Fruit fly (Drosophila melanogaster): ENCODE results near the gene CG45101.

The CG45101 gene

DNA sequence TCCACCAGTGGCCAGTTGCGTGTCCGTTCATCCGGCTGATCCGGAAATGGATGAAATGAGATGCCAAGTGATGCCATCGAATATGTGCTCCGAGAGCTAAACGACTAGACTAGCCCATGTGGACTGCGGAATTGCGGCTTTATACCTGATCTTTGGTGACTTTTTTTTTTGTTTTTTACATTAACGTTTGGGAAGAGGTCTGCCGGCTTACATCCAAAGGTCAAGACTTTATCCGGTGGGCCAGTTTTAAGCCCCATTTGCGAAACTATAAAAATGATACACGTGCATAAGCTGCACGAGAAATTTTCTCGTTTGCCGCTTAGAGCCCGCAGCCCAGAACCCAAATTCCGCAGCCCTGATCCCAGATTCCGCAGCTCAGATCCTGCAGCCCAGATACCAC is 38.1 kb downstream of the CG45101 start, which contains the start of gene Elo68alpha:
Gene Elo68alpha, minus strand, starts transcription at position 101 of the 400 bp plus-strand sequence.
- no peak for TF ChIP-seq Ets21C (GFP tag; optimal IDR thresholded peaks at IDR 0.05)
- TF ChIP-seq achi (GFP tag; optimal IDR thresholded peaks at IDR 0.05), result no peak
- no peak for TF ChIP-seq esn (GFP tag; optimal IDR thresholded peaks at IDR 0.05)
- TF ChIP-seq fd59A (GFP tag; optimal IDR thresholded peaks at IDR 0.05), result no peak
- no peak for TF ChIP-seq CG11902 (GFP tag; optimal IDR thresholded peaks at IDR 0.05)
- no peak for TF ChIP-seq vri (GFP tag; optimal IDR thresholded peaks at IDR 0.05)
- no peak for TF ChIP-seq CG6163 (GFP tag; IDR thresholded peaks at IDR 0.05)
- TF ChIP-seq CG9139 (GFP tag; optimal IDR thresholded peaks at IDR 0.05), result no peak
- TF ChIP-seq CG6808 (GFP tag; optimal IDR thresholded peaks at IDR 0.05), result no peak

dm6 chr3L:11103773-11104172 is 39.0 kb downstream of the CG45101 start, which contains the start of gene CG32071:
CG32071 (minus strand) TSS chr3L:11103873.
- no peak for TF ChIP-seq ss (GFP tag; optimal IDR thresholded peaks at IDR 0.05)
- TF ChIP-seq Hr4 (GFP tag; optimal IDR thresholded peaks at IDR 0.05), result no peak
- TF ChIP-seq CG6854 (GFP tag; optimal IDR thresholded peaks at IDR 0.05), result no peak
- TF ChIP-seq CG3919 (GFP tag; optimal IDR thresholded peaks at IDR 0.05), result no peak
- TF ChIP-seq esn (GFP tag; optimal IDR thresholded peaks at IDR 0.05), result no peak
- TF ChIP-seq svp (GFP tag), result no peak
- no peak for TF ChIP-seq fkh (GFP tag; optimal IDR thresholded peaks at IDR 0.05)

DNA sequence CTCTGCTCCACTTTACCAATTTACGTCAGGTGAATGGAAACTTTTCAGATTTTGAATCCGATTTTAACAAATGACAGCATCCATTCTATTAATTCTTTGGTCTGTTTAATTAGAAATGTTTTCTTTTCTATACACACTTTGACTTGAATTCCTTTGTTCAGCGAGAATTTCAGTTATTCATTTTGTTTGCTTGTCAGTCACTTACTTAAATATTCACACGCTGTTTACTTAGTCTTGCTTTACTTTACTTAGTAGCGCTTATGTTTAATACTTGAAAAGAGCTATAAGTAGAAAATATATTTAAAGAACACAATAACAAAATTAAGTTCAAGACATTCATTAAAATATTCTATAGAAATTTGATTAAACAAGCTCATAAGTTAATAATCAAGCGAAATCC is 42.6 kb downstream of the CG45101 start, which contains the start of gene CG32073:
Gene CG32073, minus strand, starts transcription at position 151 of the 400 bp plus-strand sequence.
- no peak for TF ChIP-seq CG10669 (GFP tag; optimal IDR thresholded peaks at IDR 0.05)
- no peak for TF ChIP-seq Hr4 (GFP tag; optimal IDR thresholded peaks at IDR 0.05)
- TF ChIP-seq CG10631 (GFP tag; optimal IDR thresholded peaks at IDR 0.05), result no peak

DNA sequence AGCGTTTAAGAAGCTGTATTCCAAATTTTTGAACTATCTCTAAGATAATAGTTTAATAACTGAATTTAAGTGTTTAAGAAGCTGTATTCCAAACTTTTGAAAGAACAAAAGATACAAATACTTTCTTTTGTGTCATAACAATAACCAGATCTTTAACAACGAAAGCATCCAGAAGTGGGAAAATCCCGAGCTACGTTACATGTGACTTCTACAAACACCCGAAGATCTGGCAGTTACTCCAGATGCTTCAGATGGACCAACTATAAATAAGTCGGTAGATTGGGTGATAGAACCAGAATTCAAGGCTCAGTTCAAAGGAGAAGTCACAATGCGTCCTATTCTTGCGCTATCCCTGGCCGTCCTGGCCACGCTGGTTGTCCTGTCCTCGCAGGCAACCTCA is 43.1 kb downstream of the CG45101 start, which contains the start of gene CG12522:
Gene CG12522, plus strand, starts transcription at position 301 of the 400 bp plus-strand sequence.
- TF ChIP-seq dac (GFP tag; optimal IDR thresholded peaks at IDR 0.05), result no peak
- TF ChIP-seq CG4318 (GFP tag; optimal IDR thresholded peaks at IDR 0.05), result no peak
- TF ChIP-seq Eip93F (GFP tag; optimal IDR thresholded peaks at IDR 0.05), result no peak
- TF ChIP-seq fkh (GFP tag; optimal IDR thresholded peaks at IDR 0.05), result no peak
- no peak for TF ChIP-seq CG8119 (GFP tag; IDR thresholded peaks at IDR 0.05)
- TF ChIP-seq cyc (GFP tag; optimal IDR thresholded peaks at IDR 0.05), result no peak
- TF ChIP-seq CG6163 (GFP tag; IDR thresholded peaks at IDR 0.05), result no peak

dm6 chr3L:11109454-11109853 is 44.7 kb downstream of the CG45101 start, which contains the start of the genes CG34012 and emei:
CG34012 (minus strand) TSS chr3L:11109505.
emei (plus strand) TSS chr3L:11109690.
- TF ChIP-seq Sox14 (GFP tag; optimal IDR thresholded peaks at IDR 0.05), result peak; percentile 6
- no peak for TF ChIP-seq Hr4 (GFP tag; optimal IDR thresholded peaks at IDR 0.05)
- no peak for TF ChIP-seq net (GFP tag; optimal IDR thresholded peaks at IDR 0.05)
- TF ChIP-seq CG16779 (tag; optimal IDR thresholded peaks at IDR 0.05), result no peak
- TF ChIP-seq CG11294 (GFP tag; IDR thresholded peaks at IDR 0.05), result no peak
- TF ChIP-seq CG8632 (GFP tag; optimal IDR thresholded peaks at IDR 0.05), result no peak
- no peak for TF ChIP-seq lz (GFP tag; optimal IDR thresholded peaks at IDR 0.05)
- TF ChIP-seq CG15336 (GFP tag; IDR thresholded peaks at IDR 0.05), result no peak
- TF ChIP-seq Eip75B (GFP tag; optimal IDR thresholded peaks at IDR 0.05), result no peak

dm6 chr3L:11112427-11112826 is 47.6 kb downstream of the CG45101 start:
- TF ChIP-seq CG3919 (GFP tag; optimal IDR thresholded peaks at IDR 0.05) (no peak), vri (GFP tag; optimal IDR thresholded peaks at IDR 0.05) (no peak), pdm3 (GFP tag; optimal IDR thresholded peaks at IDR 0.05) (no peak), CG16779 (tag; optimal IDR thresholded peaks at IDR 0.05) (no peak), CG34406 (GFP tag; optimal IDR thresholded peaks at IDR 0.05) (no peak), CG8119 (GFP tag; IDR thresholded peaks at IDR 0.05) (no peak), CG6163 (GFP tag; IDR thresholded peaks at IDR 0.05) (no peak), CG6854 (GFP tag; optimal IDR thresholded peaks at IDR 0.05) (no peak), achi (GFP tag; optimal IDR thresholded peaks at IDR 0.05) (no peak), dsx (GFP tag; optimal IDR thresholded peaks at IDR 0.05; ENCODE audit: poor library complexity, severe bottlenecking) (no peak), Met (GFP tag; optimal IDR thresholded peaks at IDR 0.05) (no peak), Sox14 (GFP tag; optimal IDR thresholded peaks at IDR 0.05) (no peak), Lpt (GFP tag; optimal IDR thresholded peaks at IDR 0.05) (no peak), CG9139 (GFP tag; optimal IDR thresholded peaks at IDR 0.05) (no peak), Hr4 (GFP tag; optimal IDR thresholded peaks at IDR 0.05) (no peak), CG11902 (GFP tag; optimal IDR thresholded peaks at IDR 0.05) (no peak)

Data from whole organism, prepupa.